Fruit fly (Drosophila melanogaster): Measurements from ENCODE around the gene CG42822.

The CG42822 gene

DNA sequence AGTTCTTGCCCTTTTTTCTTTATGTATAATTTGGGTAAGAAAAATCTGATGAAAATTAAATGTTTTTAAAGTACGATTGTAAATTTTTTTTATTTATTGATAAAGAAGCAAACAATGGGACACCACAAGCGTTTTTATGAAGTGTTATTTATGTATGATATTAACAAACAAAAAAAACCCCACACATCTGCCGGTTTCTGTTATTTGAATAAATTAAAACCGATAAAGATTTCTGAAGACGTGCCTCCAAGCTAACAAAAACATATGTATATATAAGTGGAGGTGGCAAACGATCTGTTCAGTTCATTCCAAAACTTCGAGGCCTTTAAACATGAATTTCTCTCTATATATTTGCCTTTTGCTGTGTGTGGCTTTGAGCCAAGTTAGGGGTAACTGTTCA lies at the start of gene CG42822:
TSS of gene CG42822 (plus strand) at position 301 of the 400 bp plus-strand sequence.
- no peak for TF ChIP-seq CTCF (optimal IDR thresholded peaks at IDR 0.05)
- TF ChIP-seq CG8478 (optimal IDR thresholded peaks at IDR 0.05): no peak

DNA sequence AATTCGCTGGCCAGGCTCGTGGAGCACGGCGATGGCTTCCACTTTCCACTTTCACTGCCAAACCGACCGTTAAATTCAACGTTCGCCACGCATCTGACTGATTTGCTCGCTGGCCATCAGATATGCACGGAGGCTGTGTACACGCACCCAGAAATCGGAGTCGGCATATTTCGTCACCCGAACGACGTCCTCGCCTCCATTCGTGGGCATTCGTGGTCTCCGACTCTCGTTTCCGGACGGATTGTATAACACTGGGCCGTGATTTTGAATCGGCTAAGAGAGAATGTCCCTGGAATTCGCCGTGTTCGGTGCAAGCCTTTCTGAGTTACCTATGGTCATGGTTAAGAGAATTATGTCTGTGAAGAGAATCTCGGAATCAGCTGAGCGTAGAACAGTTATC lies 47.7 kb upstream of the CG42822 start, which contains the start of gene beat-IIa:
TSS of gene beat-IIa (minus strand) at position 97 of the 400 bp plus-strand sequence.
- TF ChIP-seq CTCF (optimal IDR thresholded peaks at IDR 0.05) (no peak), CG8478 (optimal IDR thresholded peaks at IDR 0.05) (no peak)

DNA sequence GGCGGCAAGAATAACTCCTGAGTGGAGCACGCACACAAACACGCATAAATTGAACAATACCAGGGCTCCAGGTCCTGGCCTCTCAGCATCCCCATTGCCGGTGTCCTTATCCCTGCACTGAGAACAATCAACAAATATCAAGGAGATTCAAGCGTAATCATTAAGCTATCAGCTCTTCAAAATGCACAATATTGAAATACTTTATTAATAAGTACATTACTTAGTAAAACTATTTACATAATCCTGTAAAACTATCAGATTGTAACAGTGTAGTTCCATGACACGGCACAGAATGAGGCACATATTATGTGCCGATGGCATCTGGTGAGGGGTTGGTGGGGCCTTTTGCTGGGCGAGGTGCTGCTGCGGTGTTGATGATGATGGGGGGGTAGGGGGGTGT lies 42.6 kb upstream of the CG42822 start:
- TF ChIP-seq CTCF (optimal IDR thresholded peaks at IDR 0.05): no peak
- no peak for TF ChIP-seq CG8478 (optimal IDR thresholded peaks at IDR 0.05)

DNA sequence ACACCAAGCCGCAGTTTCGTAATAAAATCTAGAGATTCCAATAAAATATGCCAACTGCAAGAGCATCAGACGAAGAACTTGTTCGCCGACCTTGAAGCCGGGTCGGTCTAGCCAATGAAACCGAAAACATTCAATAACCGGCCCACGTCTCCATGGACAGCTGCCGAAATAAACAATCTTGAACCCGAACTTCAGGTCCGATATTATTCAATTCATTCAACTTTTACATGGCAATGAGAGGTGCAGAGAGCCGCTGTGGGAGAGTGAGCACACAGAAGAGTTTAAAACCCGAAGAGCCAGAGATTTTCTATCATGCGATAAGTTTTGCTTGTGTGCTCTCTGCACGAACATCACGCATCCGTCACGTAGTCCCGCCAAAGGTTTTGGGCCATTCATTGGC lies 36.2 kb upstream of the CG42822 start:
- TF ChIP-seq CG8478 (optimal IDR thresholded peaks at IDR 0.05) (no peak), CTCF (optimal IDR thresholded peaks at IDR 0.05) (no peak)

DNA sequence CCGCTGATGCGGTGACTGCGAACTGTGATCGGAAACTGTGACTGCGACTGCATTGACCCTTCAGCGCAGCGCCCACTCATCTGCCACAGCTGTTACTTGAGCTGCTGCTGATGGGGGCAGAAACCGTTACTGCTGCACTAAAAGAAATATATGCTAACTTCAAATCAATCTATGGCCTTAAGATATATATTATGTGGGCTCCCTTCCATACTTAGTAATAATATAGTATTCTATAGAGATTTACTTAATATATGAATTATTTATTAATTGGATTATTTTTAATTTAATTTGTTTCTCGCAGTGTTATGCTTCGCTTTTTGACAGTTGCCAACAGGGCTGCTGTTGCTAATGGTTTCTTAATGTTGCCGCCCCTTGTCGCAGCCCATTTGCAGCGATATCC lies 34.6 kb upstream of the CG42822 start:
- TF ChIP-seq CG8478 (optimal IDR thresholded peaks at IDR 0.05): no peak
- no peak for TF ChIP-seq CTCF (optimal IDR thresholded peaks at IDR 0.05)

DNA sequence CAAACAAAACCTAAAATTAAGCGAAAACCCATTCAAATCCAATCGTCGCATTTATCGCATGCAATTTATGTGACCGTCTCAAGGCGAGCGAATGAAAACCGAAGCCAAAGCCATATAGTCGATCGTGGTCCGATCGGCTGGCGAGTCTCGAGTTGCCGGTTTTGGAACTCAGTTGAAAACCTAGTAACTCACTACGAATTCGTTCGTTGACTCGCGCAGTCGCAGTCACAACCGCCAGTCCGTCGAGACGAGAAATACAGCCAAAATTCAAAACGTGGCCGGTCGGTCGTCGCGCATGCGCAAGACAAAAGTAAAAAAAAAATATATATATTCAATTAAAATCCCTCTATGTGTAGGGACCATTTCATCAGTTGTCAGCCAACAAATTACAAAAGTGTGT lies 34.0 kb upstream of the CG42822 start, which contains the start of gene lute:
TSS of gene lute (plus strand) at position 203 of the 400 bp plus-strand sequence.
- TF ChIP-seq CTCF (optimal IDR thresholded peaks at IDR 0.05) (no peak), CG8478 (optimal IDR thresholded peaks at IDR 0.05) (no peak)

DNA sequence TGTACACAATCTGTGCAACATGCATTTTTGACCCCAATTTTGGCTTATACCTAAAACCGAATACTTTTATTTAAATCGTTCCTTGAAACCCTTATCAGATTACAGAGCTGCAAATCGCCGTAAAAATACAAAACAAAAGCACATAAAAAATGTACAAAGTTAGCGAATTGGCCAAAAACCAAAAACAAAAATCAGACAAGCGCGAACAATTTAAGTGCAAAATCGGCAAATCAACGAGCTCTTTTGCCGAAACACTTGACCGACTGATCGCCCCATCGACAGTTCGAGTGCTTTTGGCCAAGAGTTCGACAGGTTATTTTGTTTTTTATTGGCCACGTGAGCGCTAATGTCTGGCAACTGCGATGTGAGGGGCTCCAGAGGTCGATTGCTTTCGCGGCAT lies 31.8 kb upstream of the CG42822 start:
- no peak for TF ChIP-seq CTCF (optimal IDR thresholded peaks at IDR 0.05)
- no peak for TF ChIP-seq CG8478 (optimal IDR thresholded peaks at IDR 0.05)

DNA sequence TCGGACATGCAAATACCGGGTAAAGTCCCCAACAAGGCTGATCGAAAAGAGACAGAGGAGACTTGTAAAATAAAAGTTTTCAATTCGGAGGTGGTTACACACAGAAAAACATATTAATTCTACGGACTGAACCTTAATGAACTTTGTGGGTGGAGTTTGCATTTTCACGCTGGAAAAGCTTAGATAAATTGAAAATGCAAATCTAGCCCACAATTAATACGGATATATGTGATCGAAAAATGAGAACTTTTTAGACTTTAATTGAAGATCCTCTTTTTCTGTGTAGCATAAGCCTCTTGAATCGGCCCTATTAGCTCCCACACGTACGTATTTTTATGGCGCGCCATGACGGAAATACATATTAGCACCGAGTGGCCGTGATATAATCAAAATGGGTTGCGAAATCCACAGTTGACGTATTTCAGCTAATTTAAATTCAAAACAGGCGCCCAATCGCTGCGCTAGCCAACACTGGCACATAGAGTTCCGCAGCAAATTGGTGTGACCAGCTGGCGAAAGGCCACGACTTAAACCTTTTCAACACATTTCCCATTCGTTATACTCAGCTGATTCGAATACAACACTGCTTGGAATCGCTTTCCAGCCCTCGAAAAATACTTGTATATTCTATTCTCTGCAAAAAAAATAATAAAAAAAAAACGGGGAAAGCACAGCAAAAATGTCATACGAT lies 28.2 kb upstream of the CG42822 start:
- no peak for TF ChIP-seq CG8478 (optimal IDR thresholded peaks at IDR 0.05)
- peak in 1 of 2 experiments; percentile 12 for TF ChIP-seq CTCF (optimal IDR thresholded peaks at IDR 0.05)

DNA sequence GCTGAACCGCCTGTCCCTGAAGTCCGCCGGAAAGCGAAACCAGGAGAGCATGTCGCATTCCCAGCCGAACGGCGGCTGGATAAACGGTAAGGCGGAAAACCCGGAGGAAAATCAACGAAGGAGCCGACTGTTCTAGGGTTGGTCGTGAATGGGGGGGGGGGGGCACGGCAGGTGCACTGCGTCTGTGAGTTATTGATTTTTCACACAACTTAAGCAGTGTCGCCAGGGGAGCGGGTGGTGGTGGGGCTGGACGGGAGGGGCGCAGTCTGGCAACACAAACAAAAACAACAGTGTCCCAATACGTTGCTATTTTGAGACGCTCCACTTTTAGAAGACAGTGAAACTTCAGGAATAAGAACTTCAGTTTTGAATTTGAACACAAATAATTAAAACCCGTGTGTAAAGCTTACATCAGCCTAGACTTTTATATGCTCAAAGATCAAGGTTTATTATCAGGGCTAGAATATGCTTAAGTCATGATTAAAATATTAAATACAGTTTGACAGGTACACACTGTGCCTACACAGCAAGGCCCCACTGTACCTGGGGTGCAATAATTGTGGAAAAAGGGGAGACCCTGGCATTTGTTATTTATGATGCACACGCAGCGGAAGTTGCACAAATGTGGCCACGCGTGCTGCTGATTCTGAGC lies 27.4 kb upstream of the CG42822 start:
- no peak for TF ChIP-seq CG8478 (optimal IDR thresholded peaks at IDR 0.05)
- no peak for TF ChIP-seq CTCF (optimal IDR thresholded peaks at IDR 0.05)

DNA sequence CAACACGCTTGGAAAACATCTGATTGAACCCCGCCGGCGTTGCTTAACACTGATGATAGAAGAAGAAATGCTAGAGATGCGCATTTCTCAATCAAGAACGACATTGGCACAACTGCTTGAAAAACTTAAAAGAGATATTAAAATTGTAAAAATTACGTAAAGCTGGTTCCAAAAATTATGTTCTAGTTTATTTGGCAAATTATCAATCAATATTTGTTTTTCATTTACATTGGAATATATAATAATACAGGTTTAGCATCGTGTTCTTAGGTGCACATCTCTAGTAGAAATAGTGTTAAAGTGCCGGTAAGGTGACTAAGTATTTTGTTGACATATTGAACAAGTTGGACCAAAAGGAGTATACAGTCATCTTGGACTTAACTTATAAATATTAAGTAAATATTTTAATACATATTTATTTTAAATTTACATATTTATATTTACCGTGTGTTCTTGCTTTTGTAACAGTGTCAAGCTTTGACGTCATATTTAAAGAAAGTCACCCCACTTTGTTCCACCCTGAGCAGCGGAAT lies 22.3 kb upstream of the CG42822 start, which contains the start of the genes Brf and sds22:
TSS of gene Brf (minus strand) at position 25 of the 533 bp plus-strand sequence.
TSS of gene sds22 (plus strand) at position 282 of the 533 bp plus-strand sequence.
- TF ChIP-seq CTCF (optimal IDR thresholded peaks at IDR 0.05) (no peak), CG8478 (optimal IDR thresholded peaks at IDR 0.05) (no peak)

DNA sequence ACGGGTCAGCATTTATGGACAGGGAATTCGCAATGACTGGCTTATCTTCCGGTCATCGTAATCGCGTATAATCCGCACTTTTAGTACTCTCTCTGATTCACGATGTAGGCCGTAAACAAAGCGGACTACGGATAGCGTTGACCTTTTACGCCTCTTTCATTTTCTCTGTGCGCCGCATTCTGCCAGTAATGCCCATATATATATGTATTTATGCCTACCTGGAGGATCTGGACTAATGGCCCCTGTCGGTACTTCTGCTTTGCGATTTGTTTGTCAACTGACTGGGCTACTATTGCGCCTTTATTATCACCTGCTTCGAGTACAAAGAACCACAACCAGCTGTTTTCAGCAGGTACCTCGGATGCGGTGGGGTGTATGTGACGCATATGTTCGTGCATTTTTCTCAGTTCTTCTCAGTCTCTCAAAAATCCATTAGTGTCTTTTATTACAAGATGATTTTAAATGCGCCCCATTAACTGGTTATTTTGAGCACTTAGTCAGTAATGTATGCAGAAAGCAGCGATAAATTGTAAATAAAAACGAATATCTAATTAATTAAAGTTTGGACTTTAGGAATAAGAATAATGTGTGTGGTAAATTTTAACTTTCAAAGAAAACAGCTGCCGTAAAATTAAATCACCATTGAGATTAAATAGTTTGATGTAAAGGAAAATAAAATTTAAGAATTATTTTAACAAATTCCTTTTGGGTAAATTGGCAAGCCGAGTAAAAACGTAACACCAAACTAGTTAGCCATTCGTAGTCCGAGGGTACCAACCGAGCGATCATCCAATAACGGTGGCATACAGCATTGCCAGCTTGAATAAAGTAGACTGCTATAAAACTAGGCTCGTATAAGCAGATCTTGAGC lies 19.1 kb upstream of the CG42822 start, which contains the start of gene CREG:
TSS of gene CREG (minus strand) at position 323 of the 871 bp plus-strand sequence.
- TF ChIP-seq CG8478 (optimal IDR thresholded peaks at IDR 0.05) (no peak), CTCF (optimal IDR thresholded peaks at IDR 0.05) (no peak)

DNA sequence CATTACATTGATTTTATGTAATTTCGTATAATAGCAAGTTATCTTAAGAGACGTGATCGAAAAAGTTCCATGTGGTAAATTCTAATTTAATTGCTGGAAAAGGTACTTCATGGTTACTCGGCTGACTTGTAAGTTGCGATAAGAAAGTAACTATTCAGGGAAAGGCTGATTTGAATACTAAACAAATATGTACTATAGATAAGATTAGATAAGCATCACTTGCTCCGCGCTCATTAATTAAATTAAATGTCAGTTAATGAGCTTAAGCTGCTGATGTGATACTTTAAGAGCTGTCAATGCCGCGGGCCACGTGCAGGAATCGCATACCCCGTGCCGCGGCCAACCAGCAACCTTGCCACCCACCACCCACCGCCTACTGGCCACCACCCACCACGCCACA lies 13.6 kb upstream of the CG42822 start:
- no peak for TF ChIP-seq CTCF (optimal IDR thresholded peaks at IDR 0.05)
- TF ChIP-seq CG8478 (optimal IDR thresholded peaks at IDR 0.05): no peak

DNA sequence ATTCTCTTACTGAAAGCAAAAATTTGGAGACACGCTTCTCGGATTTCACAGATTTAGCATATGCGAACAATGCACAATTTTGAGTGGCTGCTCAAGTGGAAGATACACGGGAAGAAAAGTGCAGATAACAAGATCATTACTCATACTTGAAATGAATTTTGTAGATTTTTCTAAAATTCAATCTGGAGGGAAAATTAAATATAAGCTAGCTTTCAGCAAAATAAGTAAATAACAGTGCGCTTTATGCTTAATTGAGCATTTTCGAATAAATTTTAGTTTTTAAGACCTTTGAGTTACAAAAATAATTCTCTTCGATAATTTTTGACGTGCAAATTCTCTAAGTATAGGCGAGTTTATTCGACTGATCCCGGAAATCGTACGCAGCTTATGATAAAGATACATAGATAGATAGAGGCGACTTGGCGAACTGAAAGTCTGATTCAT lies 13.0 kb upstream of the CG42822 start:
- TF ChIP-seq CTCF (optimal IDR thresholded peaks at IDR 0.05) (no peak), CG8478 (optimal IDR thresholded peaks at IDR 0.05) (no peak)

DNA sequence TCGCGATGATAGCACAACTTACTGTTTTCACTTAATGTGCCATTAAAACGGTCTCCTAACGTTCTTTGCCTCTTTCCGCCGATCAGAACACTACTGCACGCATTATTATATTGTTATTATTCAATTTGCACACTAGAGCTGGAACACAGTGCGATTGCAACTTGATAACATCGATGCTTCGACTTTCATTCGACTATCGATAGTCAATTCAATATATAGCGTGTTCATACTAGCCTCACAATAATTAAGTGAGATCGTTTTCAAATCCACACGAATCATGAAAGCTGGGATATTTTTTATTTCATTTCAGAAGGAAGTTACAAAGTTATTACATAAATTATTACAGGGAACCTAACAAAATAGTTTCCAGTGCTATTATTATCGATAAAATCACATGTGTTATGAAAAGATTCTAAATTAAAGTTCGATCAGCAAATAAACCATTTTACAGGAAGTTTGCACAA lies 12.4 kb upstream of the CG42822 start:
- TF ChIP-seq CG8478 (optimal IDR thresholded peaks at IDR 0.05) (no peak), CTCF (optimal IDR thresholded peaks at IDR 0.05) (peak; percentile 38 to 43)

DNA sequence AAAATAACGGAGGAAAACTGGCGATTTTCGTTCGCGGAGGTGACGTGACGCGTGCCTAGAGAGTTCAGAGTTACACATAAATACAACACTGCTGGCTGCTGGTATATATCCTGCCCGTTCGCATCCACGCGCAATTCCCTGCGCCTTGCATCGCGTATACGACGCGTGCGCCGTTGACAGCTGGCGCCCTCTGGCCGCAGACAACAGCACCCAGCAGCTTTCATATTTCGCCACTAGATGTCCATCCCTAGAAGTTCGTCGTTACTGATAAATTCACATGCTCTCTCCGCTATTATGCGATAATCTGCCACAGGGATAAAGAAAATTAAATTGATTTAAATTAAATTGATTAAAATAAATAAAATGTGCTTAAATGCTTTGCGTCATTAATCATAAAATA lies 11.3 kb upstream of the CG42822 start, which contains the start of gene Sur-8:
TSS of gene Sur-8 (minus strand) at position 82 of the 400 bp plus-strand sequence.
- peak; percentile 90 to 92 for TF ChIP-seq CTCF (optimal IDR thresholded peaks at IDR 0.05)
- TF ChIP-seq CG8478 (optimal IDR thresholded peaks at IDR 0.05): no peak

All from S2 (cell line).